Fruit fly (Drosophila melanogaster) whole organism, prepupa: ENCODE results near the gene Mst89B.

Experiments
- Blimp-1 ChIP-seq: fragments of 200-800 bp; sonication (Bioruptor generic); optimal IDR thresholded peaks from 3 replicates; lab custom pipeline; 2017; ENCODE audit warnings: missing biosample characterization, missing genetic modification characterization, mild to moderate bottlenecking, moderate library complexity, missing genetic modification reagents
- CG10669 ChIP-seq: fragments of 200-800 bp; sonication (Bioruptor generic); optimal IDR thresholded peaks from 3 replicates; lab custom pipeline; 2018; ENCODE audit warnings: missing biosample characterization, mild to moderate bottlenecking, missing genetic modification characterization, moderate library complexity
- CG11294 ChIP-seq: fragments of 200-800 bp; sonication (Bioruptor generic); IDR thresholded peaks from 2 replicates; pipeline ENCODE4 v1.3.6; 2022; ENCODE audit warnings: missing biosample characterization, missing genetic modification characterization
- CG11762 ChIP-seq: fragments of 200-800 bp; sonication (Bioruptor generic); optimal IDR thresholded peaks from 3 replicates; lab custom pipeline; 2016; ENCODE audit warnings: missing biosample characterization, missing genetic modification characterization; ENCODE audit not compliant: insufficient read depth
- CG15336 ChIP-seq: fragments of 200-800 bp; sonication (Bioruptor generic); IDR thresholded peaks from 2 replicates; pipeline ENCODE4 v1.3.6; 2022; ENCODE audit warnings: missing biosample characterization, missing genetic modification characterization
- CG16779 ChIP-seq: fragments of 200-800 bp; sonication (Bioruptor generic); optimal IDR thresholded peaks from 3 replicates; lab custom pipeline; 2017; ENCODE audit warnings: missing biosample characterization, mild to moderate bottlenecking, missing genetic modification characterization
- CG3032 ChIP-seq: fragments of 200-800 bp; optimal IDR thresholded peaks from 2 replicates; lab custom pipeline; 2019; ENCODE audit warnings: missing biosample characterization, mild to moderate bottlenecking, missing genetic modification characterization, moderate library complexity
- CG31627 ChIP-seq: fragments of 200-800 bp; sonication (Bioruptor generic); optimal IDR thresholded peaks from 3 replicates; lab custom pipeline; 2016; ENCODE audit warnings: missing biosample characterization, missing genetic modification characterization
- CG32006 ChIP-seq: fragments of 200-800 bp; sonication (Bioruptor generic); optimal IDR thresholded peaks from 3 replicates; lab custom pipeline; 2017; ENCODE audit warnings: missing biosample characterization, mild to moderate bottlenecking, missing genetic modification characterization
- CG34406 ChIP-seq: fragments of 200-800 bp; sonication (Bioruptor generic); optimal IDR thresholded peaks from 3 replicates; lab custom pipeline; 2016; ENCODE audit warnings: missing biosample characterization, missing genetic modification characterization
- CG3919 ChIP-seq: fragments of 200-800 bp; sonication (Bioruptor generic); optimal IDR thresholded peaks from 3 replicates; lab custom pipeline; 2016; ENCODE audit warnings: missing biosample characterization, missing genetic modification characterization
- CG4318 ChIP-seq: fragments of 200-800 bp; sonication (Bioruptor generic); optimal IDR thresholded peaks from 3 replicates; lab custom pipeline; 2017; ENCODE audit warnings: missing biosample characterization, mild to moderate bottlenecking, missing genetic modification characterization
- CG6163 ChIP-seq: fragments of 200-800 bp; sonication (Bioruptor generic); IDR thresholded peaks from 3 replicates; pipeline ENCODE4 v1.3.6; 2022; ENCODE audit warnings: missing biosample characterization, missing genetic modification characterization
- CG6276 ChIP-seq: fragments of 200-800 bp; sonication (Bioruptor generic); optimal IDR thresholded peaks from 2 replicates; lab custom pipeline; 2017; ENCODE audit warnings: missing biosample characterization, mild to moderate bottlenecking, missing genetic modification characterization
- CG6792 ChIP-seq: fragments of 200-800 bp; sonication (Bioruptor generic); optimal IDR thresholded peaks from 3 replicates; lab custom pipeline; 2016; ENCODE audit warnings: missing biosample characterization, missing genetic modification characterization
- CG7368 ChIP-seq: fragments of 200-800 bp; sonication (Bioruptor generic); optimal IDR thresholded peaks from 3 replicates; lab custom pipeline; 2016; ENCODE audit warnings: missing biosample characterization, missing genetic modification characterization
- CG8119 ChIP-seq: fragments of 200-800 bp; sonication (Bioruptor generic); IDR thresholded peaks from 3 replicates; pipeline ENCODE4 v1.3.6; 2022; ENCODE audit warnings: missing biosample characterization, missing genetic modification characterization
- CG8319 ChIP-seq: fragments of 200-800 bp; sonication (Bioruptor generic); optimal IDR thresholded peaks from 3 replicates; lab custom pipeline; 2016; ENCODE audit warnings: missing biosample characterization, missing genetic modification characterization
- CG8632 ChIP-seq: fragments of 200-800 bp; sonication (Bioruptor generic); optimal IDR thresholded peaks from 3 replicates; lab custom pipeline; 2016; ENCODE audit warnings: missing biosample characterization, missing genetic modification characterization
- Eip78C ChIP-seq: fragments of 200-800 bp; sonication (Bioruptor generic); peaks from one replicate; lab custom pipeline; 2016; ENCODE audit warnings: missing biosample characterization, missing genetic modification characterization
- Eip93F ChIP-seq: fragments of 200-800 bp; sonication (Bioruptor generic); optimal IDR thresholded peaks from 2 replicates; lab custom pipeline; 2016; ENCODE audit warnings: missing biosample characterization, mild to moderate bottlenecking, missing genetic modification characterization
- Ets21C ChIP-seq: fragments of 200-800 bp; sonication (Bioruptor generic); optimal IDR thresholded peaks from 3 replicates; lab custom pipeline; 2016; ENCODE audit warnings: missing biosample characterization, missing genetic modification characterization
- Ets96B ChIP-seq: fragments of 200-800 bp; optimal IDR thresholded peaks from 2 replicates; lab custom pipeline; 2019; ENCODE audit warnings: missing biosample characterization, mild to moderate bottlenecking, missing genetic modification characterization, moderate library complexity
- Gug ChIP-seq: fragments of 200-800 bp; sonication (Bioruptor generic); IDR thresholded peaks from 2 replicates; pipeline ENCODE4 v1.3.6; 2022; ENCODE audit warnings: missing biosample characterization, missing genetic modification characterization
- Hr39 ChIP-seq: fragments of 200-800 bp; sonication (Bioruptor generic); optimal IDR thresholded peaks from 2 replicates; lab custom pipeline; 2016; ENCODE audit warnings: missing biosample characterization, missing genetic modification characterization
- Hr4 ChIP-seq: fragments of 200-800 bp; sonication (Bioruptor generic); optimal IDR thresholded peaks from 3 replicates; lab custom pipeline; 2016; ENCODE audit warnings: missing biosample characterization, missing genetic modification characterization
- Lpt ChIP-seq: fragments of 200-800 bp; sonication (Bioruptor generic); optimal IDR thresholded peaks from 3 replicates; lab custom pipeline; 2016; ENCODE audit warnings: missing biosample characterization, missing genetic modification characterization
- Met ChIP-seq: fragments of 200-800 bp; sonication (Bioruptor generic); optimal IDR thresholded peaks from 3 replicates; lab custom pipeline; 2016; ENCODE audit warnings: missing biosample characterization, missing genetic modification characterization
- OdsH ChIP-seq: fragments of 200-800 bp; sonication (Bioruptor generic); optimal IDR thresholded peaks from 3 replicates; lab custom pipeline; 2016; ENCODE audit warnings: missing biosample characterization, missing genetic modification characterization
- Smox ChIP-seq: fragments of 200-800 bp; sonication (Bioruptor generic); optimal IDR thresholded peaks from 3 replicates; lab custom pipeline; 2016; ENCODE audit warnings: missing biosample characterization, missing genetic modification characterization
- Sox102F ChIP-seq: fragments of 200-800 bp; sonication (Bioruptor generic); optimal IDR thresholded peaks from 2 replicates; lab custom pipeline; 2016; ENCODE audit warnings: missing biosample characterization, mild to moderate bottlenecking, missing genetic modification characterization
- Sox14 ChIP-seq: fragments of 200-800 bp; sonication (Bioruptor generic); optimal IDR thresholded peaks from 3 replicates; lab custom pipeline; 2016; ENCODE audit warnings: missing biosample characterization, missing genetic modification characterization
- Sox15 ChIP-seq: fragments of 200-800 bp; sonication (Bioruptor generic); optimal IDR thresholded peaks from 3 replicates; lab custom pipeline; 2016; ENCODE audit warnings: missing biosample characterization, missing genetic modification characterization
- cyc ChIP-seq: fragments of 200-800 bp; sonication (Bioruptor generic); optimal IDR thresholded peaks from 3 replicates; lab custom pipeline; 2016; ENCODE audit warnings: missing biosample characterization, missing genetic modification characterization
- dac ChIP-seq: fragments of 200-800 bp; sonication (Bioruptor generic); optimal IDR thresholded peaks from 2 replicates; lab custom pipeline; 2017; ENCODE audit warnings: missing biosample characterization, mild to moderate bottlenecking, missing genetic modification characterization
- dsx ChIP-seq: fragments of 200-800 bp; optimal IDR thresholded peaks from 3 replicates; lab custom pipeline; 2019; ENCODE audit warnings: missing biosample characterization, mild to moderate bottlenecking, missing genetic modification characterization, moderate library complexity; ENCODE audit not compliant: poor library complexity, severe bottlenecking
- eg ChIP-seq: fragments of 200-800 bp; sonication (Bioruptor generic); IDR thresholded peaks from 3 replicates; pipeline ENCODE4 v1.3.6; 2022; ENCODE audit warnings: missing biosample characterization, missing genetic modification characterization
- esn ChIP-seq: fragments of 200-800 bp; sonication (Bioruptor generic); optimal IDR thresholded peaks from 2 replicates; lab custom pipeline; 2016; ENCODE audit warnings: missing biosample characterization, mild to moderate bottlenecking, missing genetic modification characterization, moderate library complexity
- fd59A ChIP-seq: fragments of 200-800 bp; sonication (Bioruptor generic); optimal IDR thresholded peaks from 2 replicates; lab custom pipeline; 2017; ENCODE audit warnings: missing biosample characterization, mild to moderate bottlenecking, missing genetic modification characterization, missing genetic modification reagents
- fkh ChIP-seq: fragments of 200-800 bp; sonication (Bioruptor generic); optimal IDR thresholded peaks from 3 replicates; lab custom pipeline; 2017; ENCODE audit warnings: missing biosample characterization, mild to moderate bottlenecking, missing genetic modification characterization, moderate library complexity
- lz ChIP-seq: fragments of 200-800 bp; sonication (Bioruptor generic); optimal IDR thresholded peaks from 3 replicates; lab custom pipeline; 2016; ENCODE audit warnings: missing biosample characterization, missing genetic modification characterization
- net ChIP-seq: fragments of 200-800 bp; sonication (Bioruptor generic); optimal IDR thresholded peaks from 3 replicates; lab custom pipeline; 2016; ENCODE audit warnings: missing biosample characterization, missing genetic modification characterization
- pdm3 ChIP-seq: fragments of 200-800 bp; sonication (Bioruptor generic); optimal IDR thresholded peaks from 3 replicates; lab custom pipeline; 2016; ENCODE audit warnings: missing biosample characterization, missing genetic modification characterization
- spab ChIP-seq: fragments of 200-800 bp; sonication (Bioruptor generic); optimal IDR thresholded peaks from 2 replicates; lab custom pipeline; 2017; ENCODE audit warnings: missing biosample characterization, mild to moderate bottlenecking, missing genetic modification characterization, missing genetic modification reagents
- ss ChIP-seq, 2 experiments: fragments of 200-800 bp; sonication (Bioruptor generic); optimal IDR thresholded peaks; 2 replicates in 1 of 2; 3 replicates in 1 of 2; lab custom pipeline; 2017 to 2018; ENCODE audit warnings: mild to moderate bottlenecking in 2 of 2, missing biosample characterization in 2 of 2, missing genetic modification characterization in 2 of 2, moderate library complexity in 1 of 2
- svp ChIP-seq: fragments of 200-800 bp; sonication (Bioruptor generic); peaks from one replicate; lab custom pipeline; 2016; ENCODE audit warnings: missing biosample characterization, missing genetic modification characterization
- topi ChIP-seq: fragments of 200-800 bp; sonication (Bioruptor generic); optimal IDR thresholded peaks from 3 replicates; lab custom pipeline; 2016; ENCODE audit warnings: missing biosample characterization, missing genetic modification characterization
- vri ChIP-seq: fragments of 200-800 bp; sonication (Bioruptor generic); optimal IDR thresholded peaks from 3 replicates; lab custom pipeline; 2016; ENCODE audit warnings: missing biosample characterization, mild to moderate bottlenecking, missing genetic modification characterization

Mst89B gene

DNA sequence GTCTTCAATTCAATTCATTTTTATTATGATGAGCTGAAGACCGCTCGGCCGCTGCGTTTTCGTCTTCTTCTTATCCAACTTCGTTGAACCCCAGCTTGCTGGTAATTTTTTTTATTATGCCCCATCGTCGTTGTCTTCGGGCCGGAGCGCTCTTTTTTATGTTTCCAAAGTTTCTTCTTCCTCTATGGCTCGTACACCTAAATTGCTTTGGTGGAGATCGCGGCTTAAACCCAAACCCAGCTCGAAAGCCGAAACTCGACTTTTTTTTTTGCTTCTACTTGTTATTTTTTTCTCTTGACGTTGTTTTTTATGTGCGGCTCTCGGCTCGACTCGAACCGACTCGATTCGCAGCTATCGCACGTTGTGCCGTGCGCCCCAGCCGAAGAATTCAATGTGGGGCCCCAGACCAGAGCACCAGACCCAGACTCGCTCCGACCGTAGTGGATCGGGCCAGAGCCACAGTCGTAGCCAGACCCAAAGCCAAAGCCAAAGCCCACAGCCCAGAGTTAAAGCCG, 13.9 kb upstream of the Mst89B start (continued):
- TF ChIP-seq ss (GFP tag; optimal IDR thresholded peaks at IDR 0.05; lab: Kevin White, UChicago) (peak; percentile 64 to 80), vri (GFP tag; lab: Kevin White, UChicago) (no peak), Met (GFP tag; lab: Kevin White, UChicago) (no peak), Gug (GFP tag; lab: Robert Waterston, UW) (no peak), CG8632 (GFP tag; lab: Kevin White, UChicago) (no peak), CG11762 (GFP tag; lab: Kevin White, UChicago) (no peak), CG4318 (GFP tag; lab: Kevin White, UChicago) (no peak), OdsH (GFP tag; lab: Kevin White, UChicago) (no peak), Blimp-1 (GFP tag; lab: Kevin White, UChicago) (no peak), Eip93F (GFP tag; lab: Kevin White, UChicago) (no peak), CG16779 (tag; lab: Kevin White, UChicago) (peak; percentile 70), Ets96B (tag; lab: Kevin White, UChicago) (no peak), Sox14 (GFP tag; lab: Kevin White, UChicago) (no peak), dsx (GFP tag; lab: Kevin White, UChicago) (peak; percentile 10), CG6163 (GFP tag; lab: Robert Waterston, UW) (no peak), Hr39 (GFP tag; lab: Kevin White, UChicago) (no peak), Smox (no peak), CG6276 (GFP tag; lab: Kevin White, UChicago) (peak; percentile 53), fkh (GFP tag; lab: Kevin White, UChicago) (no peak), Hr4 (no peak), CG8319 (GFP tag; lab: Kevin White, UChicago) (no peak), CG7368 (peak; percentile 2), CG3032 (tag; lab: Kevin White, UChicago) (no peak), svp (no peak), CG31627 (GFP tag; lab: Kevin White, UChicago) (no peak), spab (GFP tag; lab: Kevin White, UChicago) (no peak), fd59A (no peak), CG34406 (no peak), topi (GFP tag; lab: Kevin White, UChicago) (no peak), dac (GFP tag; lab: Kevin White, UChicago) (no peak), Ets21C (GFP tag; lab: Kevin White, UChicago) (no peak), lz (GFP tag; lab: Kevin White, UChicago) (no peak), CG6792 (GFP tag; lab: Kevin White, UChicago) (no peak)

DNA sequence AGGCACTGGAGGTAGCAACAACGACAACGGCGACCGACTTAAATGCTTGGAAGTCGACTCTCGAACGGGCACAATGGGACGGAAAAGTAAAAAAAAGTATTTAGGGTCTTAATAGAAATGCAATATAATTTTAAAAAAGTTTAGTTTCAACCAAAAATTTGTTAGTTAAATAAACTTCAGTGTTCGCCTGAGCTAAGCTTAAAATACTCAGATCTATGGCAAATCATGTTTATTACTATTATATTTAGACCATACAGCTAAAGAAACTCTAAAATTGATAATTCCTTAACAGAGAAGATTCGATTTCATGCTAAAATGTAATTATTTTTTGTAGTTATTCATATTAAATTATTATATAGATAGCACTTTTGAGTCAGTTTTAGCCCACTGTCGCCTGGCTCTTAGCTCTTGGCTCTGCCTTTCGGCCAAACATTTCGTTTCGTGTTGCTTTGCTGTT, 13.4 kb upstream of the Mst89B start:
- TF ChIP-seq CG31627 (GFP tag; lab: Kevin White, UChicago), result peak; percentile 55
- peak; percentile 71 for TF ChIP-seq Blimp-1 (GFP tag; lab: Kevin White, UChicago)
- TF ChIP-seq eg (GFP tag; lab: Robert Waterston, UW), result no peak
- TF ChIP-seq esn (GFP tag; lab: Kevin White, UChicago), result peak; percentile 86
- TF ChIP-seq dac (GFP tag; lab: Kevin White, UChicago), result peak; percentile 42
- TF ChIP-seq Hr39 (GFP tag; lab: Kevin White, UChicago), result peak; percentile 55
- TF ChIP-seq Eip93F (GFP tag; lab: Kevin White, UChicago), result peak; percentile 67
- TF ChIP-seq pdm3 (GFP tag; lab: Kevin White, UChicago), result peak; percentile 53
- TF ChIP-seq OdsH (GFP tag; lab: Kevin White, UChicago), result peak; percentile 81
- peak; percentile 88 for TF ChIP-seq Ets96B (tag; lab: Kevin White, UChicago)
- TF ChIP-seq CG8119 (GFP tag; lab: Robert Waterston, UW), result no peak
- TF ChIP-seq CG15336 (GFP tag; lab: Robert Waterston, UW), result no peak
- TF ChIP-seq Sox15 (GFP tag; lab: Kevin White, UChicago), result peak; percentile 71
- peak; percentile 93 for TF ChIP-seq Eip78C (GFP tag; lab: Kevin White, UChicago)
- peak; percentile 74 for TF ChIP-seq net
- peak; percentile 60 for TF ChIP-seq CG10669 (GFP tag; lab: Kevin White, UChicago)
- no peak for TF ChIP-seq CG6163 (GFP tag; lab: Robert Waterston, UW)
- peak; percentile 57 for TF ChIP-seq Sox102F
- peak; percentile 70 for TF ChIP-seq topi (GFP tag; lab: Kevin White, UChicago)
- peak; percentile 48 for TF ChIP-seq CG8319 (GFP tag; lab: Kevin White, UChicago)
- peak; percentile 0 for TF ChIP-seq fkh (GFP tag; lab: Kevin White, UChicago)
- TF ChIP-seq CG11294 (GFP tag; lab: Robert Waterston, UW), result no peak
- peak; percentile 77 for TF ChIP-seq CG3032 (tag; lab: Kevin White, UChicago)
- TF ChIP-seq CG11762 (GFP tag; lab: Kevin White, UChicago), result peak; percentile 70
- TF ChIP-seq CG34406, result peak; percentile 87
- peak; percentile 45 for TF ChIP-seq cyc
- peak; percentile 84 for TF ChIP-seq Met (GFP tag; lab: Kevin White, UChicago)
- TF ChIP-seq Lpt (GFP tag; lab: Kevin White, UChicago), result no peak
- peak; percentile 77 for TF ChIP-seq spab (GFP tag; lab: Kevin White, UChicago)
- TF ChIP-seq CG3919, result peak; percentile 77
- TF ChIP-seq CG32006 (GFP tag; lab: Kevin White, UChicago), result peak; percentile 93
